Worm (Caenorhabditis elegans) whole organism, L4 larva: ENCODE data around the gene Y58A7A.3.

Experiments used
- F26F4.8 ChIP-seq: fragments of 200-800 bp; sonication (Bioruptor generic); conservative IDR thresholded peaks from 2 replicates; pipeline ENCODE4 v1.3.6; 2022; ENCODE audit warnings: missing genetic modification characterization, missing compliant biosample characterization
- F37D6.2 ChIP-seq: sonication (generic microtip); optimal IDR thresholded peaks from 2 replicates; lab custom pipeline; 2016; ENCODE audit warnings: mild to moderate bottlenecking, missing genetic modification characterization, missing compliant biosample characterization
- Y5F2A.4 ChIP-seq: fragments of 200-800 bp; sonication (Bioruptor generic); optimal IDR thresholded peaks from 2 replicates; lab custom pipeline; 2018; ENCODE audit warnings: mild to moderate bottlenecking, missing genetic modification characterization, missing compliant biosample characterization
- ZK546.5 ChIP-seq, 2 experiments: sonication (generic microtip); optimal IDR thresholded peaks; 2 replicates each; lab custom pipeline; 2017; ENCODE audit warnings: missing biosample characterization in 2 of 2, missing genetic modification characterization in 2 of 2
- aha-1 ChIP-seq: fragments of 150-350 bp; peaks from one replicate; lab custom pipeline; 2014; ENCODE audit warnings: missing biosample characterization, missing genetic modification characterization
- ama-1 ChIP-seq: fragments of 150-350 bp; optimal IDR thresholded peaks from 2 replicates; lab custom pipeline; 2014; ENCODE audit warnings: inconsistent platforms, mixed read lengths
- arid-1 ChIP-seq: fragments of 200-800 bp; sonication (Bioruptor generic); conservative IDR thresholded peaks from 2 replicates; pipeline ENCODE4 v1.3.6; 2022; ENCODE audit warnings: missing genetic modification reagents, missing genetic modification characterization, missing compliant biosample characterization
- ceh-28 ChIP-seq: fragments of 150-350 bp; optimal IDR thresholded peaks from 2 replicates; lab custom pipeline; 2014; ENCODE audit warnings: missing biosample characterization, missing genetic modification reagents, missing genetic modification characterization
- daf-16 ChIP-seq, 3 experiments: sonication (generic microtip); optimal IDR thresholded peaks; 2 replicates each; lab custom pipeline; 2016 to 2017; ENCODE audit warnings: missing genetic modification characterization in 3 of 3, missing genetic modification reagents in 3 of 3, mild to moderate bottlenecking in 2 of 3, missing compliant biosample characterization in 2 of 3, missing biosample characterization in 1 of 3, moderate library complexity in 1 of 3
- daf-8 ChIP-seq: fragments of 200-800 bp; sonication (Bioruptor generic); IDR thresholded peaks from 2 replicates; pipeline ENCODE4 v1.3.6; 2022; ENCODE audit warnings: missing genetic modification characterization, missing compliant biosample characterization
- dmd-6 ChIP-seq: fragments of 200-800 bp; sonication (Bioruptor generic); IDR thresholded peaks from 2 replicates; pipeline ENCODE4 v1.3.6; 2022; ENCODE audit warnings: missing genetic modification reagents, missing genetic modification characterization, missing compliant biosample characterization
- dmd-8 ChIP-seq: fragments of 200-800 bp; sonication (Bioruptor generic); IDR thresholded peaks from 2 replicates; pipeline ENCODE4 v1.3.6; 2022; ENCODE audit warnings: missing genetic modification characterization, missing compliant biosample characterization
- dpl-1 ChIP-seq: fragments of 150-350 bp; optimal IDR thresholded peaks from 2 replicates; lab custom pipeline; 2014; ENCODE audit warnings: missing biosample characterization, missing genetic modification reagents, missing genetic modification characterization
- dve-1 ChIP-seq: sonication (generic microtip); optimal IDR thresholded peaks from 2 replicates; lab custom pipeline; 2017; ENCODE audit warnings: antibody characterized with exemption, mild to moderate bottlenecking, missing genetic modification characterization, missing compliant biosample characterization; ENCODE audit not compliant: insufficient read depth
- egl-27 ChIP-seq: sonication (generic microtip); optimal IDR thresholded peaks from 3 replicates; lab custom pipeline; 2017; ENCODE audit warnings: missing biosample characterization, missing genetic modification reagents, missing genetic modification characterization
- egl-43 ChIP-seq: fragments of 200-800 bp; sonication (Bioruptor generic); IDR thresholded peaks from 2 replicates; pipeline ENCODE4 v1.3.6; 2022; ENCODE audit warnings: missing genetic modification reagents, missing genetic modification characterization, missing compliant biosample characterization
- fkh-10 ChIP-seq: fragments of 150-350 bp; optimal IDR thresholded peaks from 2 replicates; lab custom pipeline; 2014; ENCODE audit warnings: missing biosample characterization, missing genetic modification reagents, missing genetic modification characterization
- gei-8 ChIP-seq: fragments of 200-800 bp; sonication (Bioruptor generic); optimal IDR thresholded peaks from 2 replicates; lab custom pipeline; 2018; ENCODE audit warnings: mild to moderate bottlenecking, missing genetic modification characterization, missing compliant biosample characterization
- hif-1 ChIP-seq, 2 experiments: sonication (generic microtip); optimal IDR thresholded peaks; 2 replicates each; lab custom pipeline; 2016 to 2017; ENCODE audit warnings: missing compliant biosample characterization in 2 of 2, missing genetic modification characterization in 2 of 2, missing genetic modification reagents in 2 of 2, missing genotype in 2 of 2, mild to moderate bottlenecking in 1 of 2
- lim-7 ChIP-seq: fragments of 200-800 bp; sonication (Bioruptor generic); IDR thresholded peaks from 2 replicates; pipeline ENCODE4 v1.3.6; 2022; ENCODE audit warnings: missing genetic modification characterization, missing compliant biosample characterization
- lin-29 ChIP-seq: fragments of 200-800 bp; sonication (Bioruptor generic); IDR thresholded peaks from 2 replicates; pipeline ENCODE4 v1.3.6; 2022; ENCODE audit warnings: missing genetic modification reagents, missing genetic modification characterization, missing compliant biosample characterization
- lin-39 ChIP-seq: fragments of 150-350 bp; optimal IDR thresholded peaks from 2 replicates; lab custom pipeline; 2014; ENCODE audit warnings: missing biosample characterization, missing genetic modification reagents, missing genetic modification characterization
- madf-9 ChIP-seq: fragments of 200-800 bp; sonication (Bioruptor generic); conservative IDR thresholded peaks from 2 replicates; pipeline ENCODE4 v1.3.6; 2022; ENCODE audit warnings: missing genetic modification reagents, missing genetic modification characterization, missing compliant biosample characterization
- mdl-1 ChIP-seq, 2 experiments: fragments of 150-350 bp in 1 of 2; sonication (generic microtip) in 1 of 2; optimal IDR thresholded peaks; 2 replicates each; lab custom pipeline; 2014 to 2017; ENCODE audit warnings: missing biosample characterization in 2 of 2, missing genetic modification characterization in 2 of 2
- mep-1 ChIP-seq: fragments of 150-350 bp; sonication (generic microtip); optimal IDR thresholded peaks from 3 replicates; lab custom pipeline; 2014; ENCODE audit warnings: missing biosample characterization, missing genetic modification characterization
- mes-2 ChIP-seq: sonication (generic microtip); optimal IDR thresholded peaks from 2 replicates; lab custom pipeline; 2016; ENCODE audit warnings: missing genotype, mild to moderate bottlenecking, missing genetic modification characterization, missing compliant biosample characterization; ENCODE audit not compliant: poor library complexity, severe bottlenecking
- nhr-10 ChIP-seq: fragments of 150-350 bp; optimal IDR thresholded peaks from 2 replicates; lab custom pipeline; 2014; ENCODE audit warnings: missing biosample characterization, missing genetic modification characterization
- nhr-11 ChIP-seq: fragments of 150-350 bp; optimal IDR thresholded peaks from 2 replicates; lab custom pipeline; 2014; ENCODE audit warnings: missing biosample characterization, missing genetic modification characterization
- nhr-28 ChIP-seq: fragments of 150-350 bp; optimal IDR thresholded peaks from 2 replicates; lab custom pipeline; 2014; ENCODE audit warnings: missing biosample characterization, missing genetic modification characterization
- nhr-41 ChIP-seq: fragments of 200-800 bp; sonication (Bioruptor generic); IDR thresholded peaks from 2 replicates; pipeline ENCODE4 v1.3.6; 2022; ENCODE audit warnings: missing genetic modification reagents, missing genetic modification characterization, missing compliant biosample characterization
- nhr-48 ChIP-seq: sonication (generic microtip); optimal IDR thresholded peaks from 2 replicates; lab custom pipeline; 2016; ENCODE audit warnings: mild to moderate bottlenecking, missing genetic modification characterization, missing compliant biosample characterization
- nhr-6 ChIP-seq: fragments of 150-350 bp; optimal IDR thresholded peaks from 2 replicates; lab custom pipeline; 2014; ENCODE audit warnings: missing biosample characterization, missing genetic modification characterization
- nhr-77 ChIP-seq: fragments of 150-350 bp; optimal IDR thresholded peaks from 2 replicates; lab custom pipeline; 2014; ENCODE audit warnings: missing biosample characterization, missing genetic modification characterization
- php-3 ChIP-seq: fragments of 200-800 bp; sonication (Bioruptor generic); IDR thresholded peaks from 2 replicates; pipeline ENCODE4 v1.3.6; 2022; ENCODE audit warnings: missing genetic modification reagents, missing genetic modification characterization, missing compliant biosample characterization
- pqm-1 ChIP-seq: sonication (generic microtip); optimal IDR thresholded peaks from 2 replicates; lab custom pipeline; 2017; ENCODE audit warnings: missing biosample characterization, missing genetic modification characterization
- sdz-12 ChIP-seq: fragments of 200-800 bp; sonication (Bioruptor generic); optimal IDR thresholded peaks from 2 replicates; lab custom pipeline; 2018; ENCODE audit warnings: mild to moderate bottlenecking, missing genetic modification characterization, missing compliant biosample characterization
- set-16 ChIP-seq: fragments of 200-800 bp; sonication (Bioruptor generic); IDR thresholded peaks from 2 replicates; pipeline ENCODE4 v1.3.6; 2022; ENCODE audit warnings: missing genetic modification reagents, missing genetic modification characterization, missing compliant biosample characterization
- snpc-4 ChIP-seq: fragments of 150-350 bp; optimal IDR thresholded peaks from 2 replicates; lab custom pipeline; 2014; ENCODE audit warnings: missing biosample characterization, missing genetic modification characterization
- spr-3 ChIP-seq: fragments of 200-800 bp; sonication (Bioruptor generic); optimal IDR thresholded peaks from 2 replicates; lab custom pipeline; 2018; ENCODE audit warnings: mild to moderate bottlenecking, missing genetic modification characterization, missing compliant biosample characterization
- tra-1 ChIP-seq: fragments of 200-800 bp; sonication (Bioruptor generic); IDR thresholded peaks from 2 replicates; pipeline ENCODE4 v1.3.6; 2022; ENCODE audit warnings: missing genetic modification reagents, missing genetic modification characterization, missing compliant biosample characterization
- unc-130 ChIP-seq: sonication (generic microtip); optimal IDR thresholded peaks from 2 replicates; lab custom pipeline; 2016; ENCODE audit warnings: missing genetic modification reagents, missing genetic modification characterization, missing compliant biosample characterization
- unc-39 ChIP-seq: sonication (generic microtip); optimal IDR thresholded peaks from 2 replicates; lab custom pipeline; 2017; ENCODE audit warnings: missing biosample characterization, missing genetic modification characterization
- unc-62 ChIP-seq, 3 experiments: fragments of 150-350 bp in 1 of 3; sonication (generic microtip); optimal IDR thresholded peaks in 2 of 3; peaks in 1 of 3; 1 replicate in 1 of 3; 2 replicates in 2 of 3; lab custom pipeline; 2014 to 2017; ENCODE audit warnings: missing biosample characterization in 3 of 3, missing genetic modification characterization in 3 of 3, missing genetic modification reagents in 3 of 3, missing genotype in 1 of 3
- vab-7 ChIP-seq: fragments of 200-800 bp; sonication (Bioruptor generic); IDR thresholded peaks from 2 replicates; pipeline ENCODE4 v1.3.6; 2022; ENCODE audit warnings: missing genetic modification reagents, missing genetic modification characterization, missing compliant biosample characterization
- zfp-3 ChIP-seq: fragments of 200-800 bp; sonication (Bioruptor generic); conservative IDR thresholded peaks from 2 replicates; pipeline ENCODE4 v1.3.6; 2022; ENCODE audit warnings: missing genetic modification reagents, missing genetic modification characterization, missing compliant biosample characterization

Gene Y58A7A.3

DNA sequence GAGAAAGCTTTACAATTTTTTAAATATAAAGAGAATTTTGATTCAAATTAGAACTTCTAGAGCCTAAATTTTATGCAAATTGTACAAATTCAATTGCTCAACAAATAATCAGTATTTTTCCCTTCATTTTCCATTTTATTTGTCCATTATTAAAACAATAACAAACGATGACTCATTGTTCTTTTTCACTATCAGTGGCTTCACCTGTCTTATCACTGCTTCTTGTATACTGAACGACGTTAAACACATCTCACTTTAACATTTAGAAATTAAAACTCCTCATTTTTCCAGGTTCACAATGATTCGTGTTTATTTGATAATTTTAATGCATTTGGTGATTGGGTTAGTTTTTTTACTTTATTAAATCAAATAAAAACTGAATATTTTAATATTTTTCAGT is 39.0 kb upstream of the Y58A7A.3 start, which contains the start of gene sid-1 (continued):
- TF ChIP-seq lin-39 (tag; lab: Kevin White, UChicago): no peak
- TF ChIP-seq gei-8: no peak
- TF ChIP-seq ama-1 (lab: Kevin White, UChicago): no peak
- no peak for TF ChIP-seq ZK546.5 (tag; optimal IDR thresholded peaks at IDR 0.05; lab: Kevin White, UChicago)
- no peak for TF ChIP-seq daf-16 (GFP tag; optimal IDR thresholded peaks at IDR 0.05; lab: Kevin White, UChicago)
- TF ChIP-seq daf-16 (tag; optimal IDR thresholded peaks at IDR 0.05; lab: Kevin White, UChicago): peak; percentile 81
- no peak for TF ChIP-seq zfp-3 (GFP tag; lab: Robert Waterston, UW)
- TF ChIP-seq F37D6.2: no peak
- no peak for TF ChIP-seq nhr-10 (tag; lab: Kevin White, UChicago)
- TF ChIP-seq lim-7 (GFP tag; lab: Robert Waterston, UW): no peak
- TF ChIP-seq nhr-28: peak; percentile 54
- peak; percentile 5 for TF ChIP-seq dve-1 (tag; lab: Kevin White, UChicago)

DNA sequence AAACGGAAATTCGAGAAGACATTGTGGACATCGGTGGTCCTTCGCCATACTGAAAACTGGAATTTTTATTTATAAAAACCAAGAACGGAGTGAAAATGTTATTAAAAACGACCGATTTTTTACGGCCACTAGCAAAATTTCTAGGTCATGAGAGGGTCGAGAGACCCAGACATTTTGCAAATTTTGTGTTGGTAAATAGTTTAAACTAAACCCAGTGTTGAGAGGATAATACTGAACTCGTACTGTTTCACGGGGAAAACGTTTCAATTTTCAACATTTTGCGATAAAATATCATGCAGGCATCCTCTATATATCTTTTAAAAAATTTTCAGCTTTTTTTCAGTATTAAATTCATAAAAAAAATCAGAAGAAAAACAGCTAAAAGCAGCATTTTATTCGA is 38.4 kb upstream of the Y58A7A.3 start, which contains the start of gene C04F5.9:
Gene C04F5.9 (minus strand): TSS at position 101 of the 400 bp plus-strand sequence.
- no peak for TF ChIP-seq unc-130 (GFP tag; lab: Kevin White, UChicago)
- no peak for TF ChIP-seq nhr-11 (tag; lab: Kevin White, UChicago)
- no peak for TF ChIP-seq arid-1 (GFP tag; lab: Robert Waterston, UW)
- peak; percentile 21 for TF ChIP-seq mes-2

DNA sequence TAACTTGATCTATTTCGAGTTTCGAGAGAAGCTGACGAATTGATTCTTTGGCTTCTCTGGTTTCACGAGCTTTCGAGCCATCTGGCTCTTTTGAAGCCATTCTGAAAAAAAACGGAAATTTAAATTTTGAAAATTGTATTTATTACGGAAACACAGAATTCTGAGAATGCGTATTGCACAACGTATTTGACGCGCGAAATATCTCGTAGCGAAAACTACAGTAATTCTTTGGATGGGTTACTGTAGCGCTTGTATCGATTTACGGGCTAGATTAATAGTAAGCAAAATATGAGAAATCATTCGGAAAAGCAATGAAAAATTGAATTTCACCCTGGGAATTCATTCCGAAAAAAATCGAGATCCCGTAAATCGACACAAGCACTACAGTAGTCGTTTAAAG is 33.0 kb upstream of the Y58A7A.3 start, which contains the start of gene C04F5.8:
Gene C04F5.8 (minus strand): TSS at position 101 of the 400 bp plus-strand sequence.
- no peak for TF ChIP-seq pqm-1 (tag; lab: Kevin White, UChicago)
- no peak for TF ChIP-seq dmd-6
- no peak for TF ChIP-seq mep-1 (tag; lab: Kevin White, UChicago)
- TF ChIP-seq daf-16 (GFP tag; optimal IDR thresholded peaks at IDR 0.05; lab: Kevin White, UChicago): no peak
- no peak for TF ChIP-seq daf-16 (tag; optimal IDR thresholded peaks at IDR 0.05; lab: Kevin White, UChicago)
- no peak for TF ChIP-seq dve-1 (tag; lab: Kevin White, UChicago)
- TF ChIP-seq nhr-41 (GFP tag; lab: Robert Waterston, UW): no peak
- no peak for TF ChIP-seq mdl-1 (tag; optimal IDR thresholded peaks at IDR 0.05; lab: Kevin White, UChicago)
- TF ChIP-seq dpl-1 (GFP tag; lab: Kevin White, UChicago): no peak
- no peak for TF ChIP-seq nhr-48 (tag; lab: Kevin White, UChicago)
- TF ChIP-seq lin-39 (tag; lab: Kevin White, UChicago): no peak
- no peak for TF ChIP-seq unc-39 (tag; lab: Kevin White, UChicago)
- TF ChIP-seq lin-29 (GFP tag; lab: Robert Waterston, UW): no peak
- no peak for TF ChIP-seq nhr-6
- TF ChIP-seq ceh-28 (tag; lab: Kevin White, UChicago): no peak
- TF ChIP-seq madf-9 (GFP tag; lab: Robert Waterston, UW): no peak
- no peak for TF ChIP-seq hif-1 (tag; optimal IDR thresholded peaks at IDR 0.05; lab: Kevin White, UChicago)
- TF ChIP-seq snpc-4 (tag; lab: Kevin White, UChicago): no peak
- TF ChIP-seq egl-43 (GFP tag; lab: Robert Waterston, UW): no peak
- TF ChIP-seq Y5F2A.4 (GFP tag; lab: Kevin White, UChicago): no peak

DNA sequence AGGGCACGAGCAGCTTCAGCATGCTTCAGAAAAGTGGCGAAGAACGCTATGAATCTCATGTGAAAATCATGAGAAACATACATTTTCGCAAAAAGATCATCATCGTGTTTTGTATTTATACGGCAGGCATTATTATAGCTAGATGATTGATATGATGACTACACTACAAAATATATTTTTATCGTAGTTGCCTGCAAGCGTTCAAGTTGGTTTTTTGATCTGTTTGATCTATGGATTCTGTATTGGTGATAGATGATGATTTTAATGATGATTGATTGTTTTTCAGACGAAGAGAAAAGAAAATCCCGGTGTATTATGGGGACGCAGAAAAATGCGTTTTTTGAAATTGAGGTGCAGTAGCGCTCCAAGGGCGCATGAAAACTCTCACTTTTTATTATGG is 30.0 kb upstream of the Y58A7A.3 start, which contains the start of gene ugt-63:
Gene ugt-63 (minus strand): TSS at position 89 of the 400 bp plus-strand sequence.
- TF ChIP-seq set-16 (GFP tag; lab: Robert Waterston, UW): no peak
- no peak for TF ChIP-seq php-3 (GFP tag; lab: Robert Waterston, UW)
- TF ChIP-seq unc-62 (GFP tag; optimal IDR thresholded peaks at IDR 0.05 in 1 of 2; lab: Kevin White, UChicago): peak in 1 of 2 experiments; percentile 61
- no peak for TF ChIP-seq unc-62 (tag; optimal IDR thresholded peaks at IDR 0.05; lab: Kevin White, UChicago)
- no peak for TF ChIP-seq mep-1 (tag; lab: Kevin White, UChicago)
- peak; percentile 99 for TF ChIP-seq nhr-28
- TF ChIP-seq aha-1 (tag; lab: Kevin White, UChicago): peak; percentile 26
- TF ChIP-seq lin-29 (GFP tag; lab: Robert Waterston, UW): no peak
- no peak for TF ChIP-seq vab-7 (GFP tag; lab: Robert Waterston, UW)
- TF ChIP-seq dmd-8: no peak
- TF ChIP-seq ZK546.5 (tag; optimal IDR thresholded peaks at IDR 0.05; lab: Kevin White, UChicago): no peak
- TF ChIP-seq nhr-48 (tag; lab: Kevin White, UChicago): peak; percentile 46
- TF ChIP-seq egl-27 (tag; lab: Kevin White, UChicago): no peak
- TF ChIP-seq mdl-1 (tag; optimal IDR thresholded peaks at IDR 0.05; lab: Kevin White, UChicago): peak in 1 of 2 experiments; percentile 11
- TF ChIP-seq spr-3: no peak
- TF ChIP-seq tra-1: no peak
- TF ChIP-seq sdz-12 (GFP tag; lab: Kevin White, UChicago): no peak
- TF ChIP-seq nhr-77 (tag; lab: Kevin White, UChicago): no peak
- TF ChIP-seq F26F4.8 (GFP tag; lab: Robert Waterston, UW): no peak
- no peak for TF ChIP-seq fkh-10 (GFP tag; lab: Kevin White, UChicago)
- no peak for TF ChIP-seq daf-8 (GFP tag; lab: Robert Waterston, UW)
- TF ChIP-seq hif-1 (tag; optimal IDR thresholded peaks at IDR 0.05; lab: Kevin White, UChicago): no peak
